Worm (Caenorhabditis elegans) whole organism, L1 larva: ENCODE results near the gene dohh-1.

Experiments
- C04F5.9 ChIP-seq: sonication (generic microtip); optimal IDR thresholded peaks from 2 replicates; lab custom pipeline; 2016; ENCODE audit warnings: missing genetic modification characterization, missing compliant biosample characterization
- C16A3.4 ChIP-seq: fragments of 150-350 bp; optimal IDR thresholded peaks from 2 replicates; lab custom pipeline; 2014; ENCODE audit warnings: missing biosample characterization, missing genetic modification characterization
- C34B4.2 ChIP-seq: sonication (generic microtip); optimal IDR thresholded peaks from 2 replicates; lab custom pipeline; 2017; ENCODE audit warnings: mild to moderate bottlenecking, missing genetic modification characterization, missing compliant biosample characterization
- Y116A8C.19 ChIP-seq: sonication (generic microtip); optimal IDR thresholded peaks from 2 replicates; lab custom pipeline; 2016; ENCODE audit warnings: missing compliant biosample characterization, missing genetic modification characterization, borderline replicate concordance
- alr-1 ChIP-seq: fragments of 200-800 bp; sonication (Bioruptor generic); optimal IDR thresholded peaks from 2 replicates; lab custom pipeline; 2018; ENCODE audit warnings: borderline replicate concordance, mild to moderate bottlenecking, missing genetic modification characterization, missing compliant biosample characterization
- ama-1 ChIP-seq: fragments of 150-350 bp; optimal IDR thresholded peaks from 2 replicates; lab custom pipeline; 2014
- ceh-63 ChIP-seq: fragments of 200-800 bp; sonication (Bioruptor generic); optimal IDR thresholded peaks from 2 replicates; lab custom pipeline; 2018; ENCODE audit warnings: mild to moderate bottlenecking, missing genetic modification characterization, missing compliant biosample characterization
- ceh-82 ChIP-seq, 3 experiments: fragments of 150-350 bp in 1 of 3; sonication (generic microtip) in 2 of 3; optimal IDR thresholded peaks; 2 replicates each; lab custom pipeline; 2014 to 2017; ENCODE audit warnings: missing biosample characterization in 3 of 3, missing genetic modification characterization in 3 of 3
- ceh-88 ChIP-seq: fragments of 200-800 bp; sonication (Bioruptor generic); IDR thresholded peaks from 2 replicates; pipeline ENCODE4 v1.3.6; 2022; ENCODE audit warnings: missing genetic modification characterization, missing compliant biosample characterization
- ces-1 ChIP-seq: fragments of 150-350 bp; optimal IDR thresholded peaks from 2 replicates; lab custom pipeline; 2014; ENCODE audit warnings: missing biosample characterization, missing genetic modification reagents, missing genetic modification characterization
- dsc-1 ChIP-seq: sonication (generic microtip); optimal IDR thresholded peaks from 2 replicates; lab custom pipeline; 2016; ENCODE audit warnings: mild to moderate bottlenecking, missing genetic modification characterization, missing compliant biosample characterization
- efl-1 ChIP-seq, 4 experiments: fragments of 150-350 bp; optimal IDR thresholded peaks in 3 of 4; peaks in 1 of 4; 1 replicate in 1 of 4; 2 replicates in 3 of 4; lab custom pipeline; 2014; ENCODE audit warnings: missing biosample characterization in 2 of 4, missing genetic modification characterization in 2 of 4, missing genetic modification reagents in 2 of 4
- egl-13 ChIP-seq: sonication (generic microtip); optimal IDR thresholded peaks from 2 replicates; lab custom pipeline; 2016; ENCODE audit warnings: missing genotype, missing genetic modification reagents, missing genetic modification characterization, missing compliant biosample characterization
- elt-3 ChIP-seq, 6 experiments: fragments of 150-350 bp in 1 of 6; sonication (generic microtip); optimal IDR thresholded peaks; 2 replicates each; lab custom pipeline; 2017 to 2018; ENCODE audit warnings: missing biosample characterization in 6 of 6, missing genetic modification characterization in 6 of 6, inconsistent platforms in 1 of 6
- ets-5 ChIP-seq: fragments of 200-800 bp; sonication (Bioruptor generic); IDR thresholded peaks from 2 replicates; pipeline ENCODE4 v1.3.6; 2022; ENCODE audit warnings: missing genetic modification characterization, missing compliant biosample characterization
- fkh-8 ChIP-seq: sonication (generic microtip); optimal IDR thresholded peaks from 2 replicates; lab custom pipeline; 2016; ENCODE audit warnings: mild to moderate bottlenecking, missing genetic modification characterization, missing compliant biosample characterization
- hlh-17 ChIP-seq: fragments of 200-800 bp; sonication (Bioruptor generic); optimal IDR thresholded peaks from 2 replicates; lab custom pipeline; 2018; ENCODE audit warnings: missing genetic modification characterization, mild to moderate bottlenecking, missing compliant biosample characterization, moderate library complexity, borderline replicate concordance
- hpl-2 ChIP-seq: fragments of 150-350 bp; optimal IDR thresholded peaks from 2 replicates; lab custom pipeline; 2014; ENCODE audit warnings: missing biosample characterization, missing genetic modification reagents, missing genetic modification characterization
- irx-1 ChIP-seq: sonication (generic microtip); optimal IDR thresholded peaks from 2 replicates; lab custom pipeline; 2016; ENCODE audit warnings: missing genetic modification characterization, missing compliant biosample characterization
- isw-1 ChIP-seq: fragments of 200-800 bp; sonication (Bioruptor generic); IDR thresholded peaks from 2 replicates; pipeline ENCODE4 v1.3.6; 2022; ENCODE audit warnings: missing genetic modification characterization, missing compliant biosample characterization
- jun-1 ChIP-seq: fragments of 150-350 bp; optimal IDR thresholded peaks from 2 replicates; lab custom pipeline; 2014; ENCODE audit warnings: missing biosample characterization, missing genetic modification reagents, missing genetic modification characterization
- lin-13 ChIP-seq: fragments of 150-350 bp; optimal IDR thresholded peaks from 2 replicates; lab custom pipeline; 2014; ENCODE audit warnings: missing biosample characterization, missing genetic modification reagents, missing genetic modification characterization
- lin-15B ChIP-seq: fragments of 150-350 bp; sonication (generic microtip); optimal IDR thresholded peaks from 3 replicates; lab custom pipeline; 2014; ENCODE audit warnings: missing biosample characterization, missing genetic modification characterization
- lin-39 ChIP-seq: fragments of 150-350 bp; optimal IDR thresholded peaks from 2 replicates; lab custom pipeline; 2014; ENCODE audit warnings: missing biosample characterization, missing genetic modification reagents, missing genetic modification characterization
- lir-3 ChIP-seq: sonication (generic microtip); optimal IDR thresholded peaks from 2 replicates; lab custom pipeline; 2016; ENCODE audit warnings: mild to moderate bottlenecking, missing genetic modification characterization, moderate library complexity, missing compliant biosample characterization; ENCODE audit not compliant: poor library complexity
- lsy-2 ChIP-seq, 2 experiments: fragments of 150-350 bp; optimal IDR thresholded peaks; 2 replicates each; lab custom pipeline; 2014; ENCODE audit warnings: missing biosample characterization in 2 of 2, missing genetic modification characterization in 2 of 2
- mab-9 ChIP-seq: fragments of 200-800 bp; sonication (Bioruptor generic); IDR thresholded peaks from 2 replicates; pipeline ENCODE4 v1.3.6; 2022; ENCODE audit warnings: missing genetic modification reagents, missing genetic modification characterization, missing compliant biosample characterization
- mdl-1 ChIP-seq, 2 experiments: fragments of 150-350 bp; optimal IDR thresholded peaks; 2 replicates each; lab custom pipeline; 2014 to 2017; ENCODE audit warnings: missing biosample characterization in 2 of 2, missing genetic modification characterization in 2 of 2, inconsistent platforms in 1 of 2
- mef-2 ChIP-seq: fragments of 150-350 bp; optimal IDR thresholded peaks from 2 replicates; lab custom pipeline; 2014; ENCODE audit warnings: missing biosample characterization, missing genetic modification characterization
- mep-1 ChIP-seq: fragments of 150-350 bp; optimal IDR thresholded peaks from 2 replicates; lab custom pipeline; 2014; ENCODE audit warnings: missing biosample characterization, missing genetic modification characterization
- nhr-47 ChIP-seq: sonication (generic microtip); optimal IDR thresholded peaks from 2 replicates; lab custom pipeline; 2016; ENCODE audit warnings: mild to moderate bottlenecking, missing genetic modification characterization, moderate library complexity, missing compliant biosample characterization
- nhr-71 ChIP-seq: sonication (generic microtip); optimal IDR thresholded peaks from 2 replicates; lab custom pipeline; 2016; ENCODE audit warnings: mild to moderate bottlenecking, missing genetic modification characterization, moderate library complexity, missing compliant biosample characterization
- nhr-76 ChIP-seq: sonication (generic microtip); optimal IDR thresholded peaks from 2 replicates; lab custom pipeline; 2017; ENCODE audit warnings: missing biosample characterization, missing genetic modification characterization
- nhr-84 ChIP-seq: sonication (generic microtip); optimal IDR thresholded peaks from 2 replicates; lab custom pipeline; 2017; ENCODE audit warnings: missing biosample characterization, missing genetic modification characterization
- nhr-85 ChIP-seq: sonication (generic microtip); peaks from one replicate; lab custom pipeline; 2016; ENCODE audit warnings: missing genetic modification characterization, inconsistent platforms, missing compliant biosample characterization
- nhr-90 ChIP-seq: sonication (generic microtip); optimal IDR thresholded peaks from 2 replicates; lab custom pipeline; 2016; ENCODE audit warnings: mild to moderate bottlenecking, missing genetic modification characterization, missing compliant biosample characterization; ENCODE audit not compliant: poor library complexity
- pag-3 ChIP-seq: sonication (generic microtip); optimal IDR thresholded peaks from 2 replicates; lab custom pipeline; 2017; ENCODE audit warnings: missing genetic modification characterization, mild to moderate bottlenecking, missing compliant biosample characterization, antibody characterized with exemption, borderline replicate concordance; ENCODE audit not compliant: insufficient read depth
- pqm-1 ChIP-seq: sonication (generic microtip); optimal IDR thresholded peaks from 3 replicates; lab custom pipeline; 2017; ENCODE audit warnings: missing biosample characterization, missing genetic modification characterization
- skn-1 ChIP-seq: fragments of 150-350 bp; optimal IDR thresholded peaks from 2 replicates; lab custom pipeline; 2014; ENCODE audit warnings: missing biosample characterization, missing genetic modification characterization
- snpc-4 ChIP-seq: fragments of 150-350 bp; optimal IDR thresholded peaks from 2 replicates; lab custom pipeline; 2014; ENCODE audit warnings: missing biosample characterization, missing genetic modification characterization
- sox-4 ChIP-seq: sonication (generic microtip); optimal IDR thresholded peaks from 2 replicates; lab custom pipeline; 2016; ENCODE audit warnings: missing genetic modification characterization, missing compliant biosample characterization
- sptf-1 ChIP-seq: fragments of 150-350 bp; optimal IDR thresholded peaks from 2 replicates; lab custom pipeline; 2014; ENCODE audit warnings: missing biosample characterization, missing genetic modification characterization
- sup-37 ChIP-seq: fragments of 200-800 bp; sonication (Bioruptor generic); optimal IDR thresholded peaks from 2 replicates; lab custom pipeline; 2018; ENCODE audit warnings: mild to moderate bottlenecking, missing genetic modification characterization, missing compliant biosample characterization
- swsn-7 ChIP-seq: sonication (generic microtip); optimal IDR thresholded peaks from 2 replicates; lab custom pipeline; 2016; ENCODE audit warnings: missing genetic modification characterization, missing compliant biosample characterization
- tbx-2 ChIP-seq: sonication (generic microtip); optimal IDR thresholded peaks from 2 replicates; lab custom pipeline; 2016; ENCODE audit warnings: missing genetic modification characterization, missing compliant biosample characterization
- tlp-1 ChIP-seq: fragments of 150-350 bp; optimal IDR thresholded peaks from 2 replicates; lab custom pipeline; 2014; ENCODE audit warnings: missing biosample characterization, missing genetic modification characterization
- unc-130 ChIP-seq: fragments of 150-350 bp; optimal IDR thresholded peaks from 2 replicates; lab custom pipeline; 2017; ENCODE audit warnings: missing biosample characterization, missing genetic modification characterization, inconsistent platforms
- unc-98 ChIP-seq: fragments of 200-800 bp; sonication (Bioruptor generic); IDR thresholded peaks from 2 replicates; pipeline ENCODE4 v1.3.6; 2022; ENCODE audit warnings: missing genetic modification characterization, missing compliant biosample characterization
- xbp-1 ChIP-seq: sonication (generic microtip); optimal IDR thresholded peaks from 2 replicates; lab custom pipeline; 2016; ENCODE audit warnings: missing genetic modification characterization, missing compliant biosample characterization
- ztf-11 ChIP-seq, 2 experiments: sonication (generic microtip); optimal IDR thresholded peaks; 2 replicates each; lab custom pipeline; 2016 to 2017; ENCODE audit warnings: missing genetic modification characterization in 2 of 2, missing biosample characterization in 1 of 2, missing compliant biosample characterization in 1 of 2
- ztf-4 ChIP-seq: fragments of 150-350 bp; optimal IDR thresholded peaks from 2 replicates; lab custom pipeline; 2014; ENCODE audit warnings: missing biosample characterization, missing genetic modification characterization

Gene dohh-1

DNA sequence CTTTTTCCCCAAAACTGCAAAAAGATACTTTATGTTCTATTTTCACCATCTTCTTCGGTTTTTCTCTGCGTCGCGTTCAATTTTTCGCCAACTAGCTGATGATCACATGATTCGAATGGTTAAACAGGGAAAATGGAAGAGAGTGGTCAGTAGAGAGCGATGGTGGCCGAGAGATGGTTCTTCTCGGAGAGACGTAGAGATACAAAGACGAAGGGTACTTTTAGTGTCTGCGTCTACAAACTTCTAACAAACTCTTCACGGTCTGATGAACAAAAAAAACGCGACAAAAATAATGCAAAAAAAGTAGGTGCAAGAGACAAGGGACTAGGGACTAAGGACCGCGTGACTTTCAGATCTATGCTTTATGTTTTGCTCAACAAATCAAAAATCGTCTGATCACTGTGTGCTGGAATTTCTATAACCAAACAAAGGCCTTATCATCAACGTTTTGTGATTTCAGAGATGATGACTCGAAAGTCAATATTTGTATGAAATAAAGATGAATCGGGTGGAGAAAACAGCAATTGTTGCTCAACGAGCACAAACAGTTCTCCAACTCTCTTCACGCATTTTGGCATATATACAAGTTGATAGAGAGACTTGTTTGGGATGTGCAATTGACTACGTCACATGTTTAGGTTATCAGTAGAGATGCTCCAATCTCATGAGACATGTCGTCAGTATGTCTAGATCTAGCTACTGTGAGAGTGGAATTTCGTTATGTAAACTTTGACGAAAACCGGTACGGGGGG, 27.6 kb upstream of the dohh-1 start:
- TF ChIP-seq Y116A8C.19, result no peak
- TF ChIP-seq unc-130 (tag; lab: Kevin White, UChicago), result peak; percentile 95
- TF ChIP-seq lin-15B (tag; lab: Kevin White, UChicago), result no peak
- TF ChIP-seq C16A3.4 (tag; lab: Kevin White, UChicago), result peak; percentile 87
- TF ChIP-seq ceh-82 (tag; optimal IDR thresholded peaks at IDR 0.05; lab: Kevin White, UChicago), result peak; percentile 81 to 88 (median 87)
- TF ChIP-seq pqm-1 (tag; lab: Kevin White, UChicago), result no peak
- peak; percentile 91 for TF ChIP-seq irx-1 (tag; lab: Kevin White, UChicago)
- TF ChIP-seq snpc-4 (tag; lab: Kevin White, UChicago), result peak; percentile 77
- TF ChIP-seq ama-1 (lab: Kevin White, UChicago), result peak; percentile 97
- TF ChIP-seq sox-4 (tag; lab: Kevin White, UChicago), result peak; percentile 72
- peak; percentile 96 for TF ChIP-seq swsn-7
- peak; percentile 55 for TF ChIP-seq sup-37
- no peak for TF ChIP-seq nhr-76 (tag; lab: Kevin White, UChicago)
- TF ChIP-seq mef-2 (tag; lab: Kevin White, UChicago), result peak; percentile 94
- TF ChIP-seq ceh-88 (GFP tag; lab: Robert Waterston, UW), result peak; percentile 76
- TF ChIP-seq tbx-2 (tag; lab: Kevin White, UChicago), result peak; percentile 98
- peak; percentile 95 for TF ChIP-seq nhr-90 (tag; lab: Kevin White, UChicago)
- TF ChIP-seq alr-1, result no peak
- TF ChIP-seq lin-39 (tag; lab: Kevin White, UChicago), result peak; percentile 85
- TF ChIP-seq ztf-4 (tag; lab: Kevin White, UChicago), result peak; percentile 95
- peak; percentile 82 for TF ChIP-seq C04F5.9
- TF ChIP-seq skn-1 (tag; lab: Kevin White, UChicago), result peak; percentile 96
- peak; percentile 97 for TF ChIP-seq nhr-47
- TF ChIP-seq fkh-8 (tag; lab: Kevin White, UChicago), result peak; percentile 95
- peak; percentile 84 for TF ChIP-seq dsc-1 (tag; lab: Kevin White, UChicago)
- TF ChIP-seq jun-1 (tag; lab: Kevin White, UChicago), result peak; percentile 95
- TF ChIP-seq ets-5 (GFP tag; lab: Robert Waterston, UW), result no peak
- TF ChIP-seq sptf-1 (tag; lab: Kevin White, UChicago), result no peak
- TF ChIP-seq efl-1 (optimal IDR thresholded peaks at IDR 0.05; lab: Kevin White, UChicago), result peak; percentile 87 to 91
- peak; percentile 60 to 97 for TF ChIP-seq efl-1 (GFP tag; optimal IDR thresholded peaks at IDR 0.05 in 1 of 2; lab: Kevin White, UChicago)
- TF ChIP-seq lin-13 (GFP tag; lab: Kevin White, UChicago), result peak; percentile 95
- peak; percentile 32 to 96 for TF ChIP-seq mdl-1 (tag; optimal IDR thresholded peaks at IDR 0.05; lab: Kevin White, UChicago)
- TF ChIP-seq hpl-2, result peak; percentile 93
- TF ChIP-seq elt-3 (tag; optimal IDR thresholded peaks at IDR 0.05; lab: Kevin White, UChicago), result peak in 3 of 6 experiments; percentile 26 to 97 (median 96)
- TF ChIP-seq ztf-11 (tag; optimal IDR thresholded peaks at IDR 0.05; lab: Kevin White, UChicago), result peak in 1 of 2 experiments; percentile 66
- peak; percentile 21 for TF ChIP-seq ceh-63
- TF ChIP-seq isw-1 (GFP tag; lab: Robert Waterston, UW), result peak; percentile 80
- TF ChIP-seq nhr-85, result peak; percentile 100
- no peak for TF ChIP-seq tlp-1 (tag; lab: Kevin White, UChicago)
- TF ChIP-seq mep-1 (tag; lab: Kevin White, UChicago), result peak; percentile 99
- TF ChIP-seq pag-3 (tag; lab: Kevin White, UChicago), result no peak
- TF ChIP-seq C34B4.2 (tag; lab: Kevin White, UChicago), result no peak
- no peak for TF ChIP-seq ces-1 (GFP tag; lab: Kevin White, UChicago)
- peak; percentile 68 for TF ChIP-seq mab-9 (GFP tag; lab: Robert Waterston, UW)
- peak; percentile 92 to 96 for TF ChIP-seq lsy-2 (tag; optimal IDR thresholded peaks at IDR 0.05; lab: Kevin White, UChicago)
- no peak for TF ChIP-seq nhr-84 (tag; lab: Kevin White, UChicago)
- peak; percentile 99 for TF ChIP-seq nhr-71
- TF ChIP-seq xbp-1 (tag; lab: Kevin White, UChicago), result peak; percentile 90
- TF ChIP-seq unc-98 (GFP tag; lab: Robert Waterston, UW), result no peak
- TF ChIP-seq lir-3 (tag; lab: Kevin White, UChicago), result peak; percentile 81
- peak; percentile 81 for TF ChIP-seq egl-13 (tag; lab: Kevin White, UChicago)
- TF ChIP-seq hlh-17 (GFP tag; lab: Kevin White, UChicago), result no peak
